Worm (Caenorhabditis elegans) whole organism, L1 larva: ENCODE results near the gene otub-1.

Source experiments
- ces-1 ChIP-seq: fragments of 150-350 bp; optimal IDR thresholded peaks from 2 replicates; lab custom pipeline; 2014; ENCODE audit warnings: missing biosample characterization, missing genetic modification reagents, missing genetic modification characterization
- mdl-1 ChIP-seq, 2 experiments: fragments of 150-350 bp; optimal IDR thresholded peaks; 2 replicates each; lab custom pipeline; 2014 to 2017; ENCODE audit warnings: missing biosample characterization in 2 of 2, missing genetic modification characterization in 2 of 2, inconsistent platforms in 1 of 2
- nhr-12 ChIP-seq: sonication (generic microtip); optimal IDR thresholded peaks from 2 replicates; lab custom pipeline; 2017; ENCODE audit warnings: missing biosample characterization, missing genetic modification characterization

- no peak for TF ChIP-seq ces-1 (GFP tag; lab: Kevin White, UChicago)
- TF ChIP-seq mdl-1 (tag; optimal IDR thresholded peaks at IDR 0.05; lab: Kevin White, UChicago), result no peak
- no peak for TF ChIP-seq nhr-12 (tag; lab: Kevin White, UChicago)
Measured at ce11 chrV:15082291-15082690, 16.2 kb downstream of the otub-1 start, which contains the start of the genes C01G10.10 and C01G10.9.
